Worm (Caenorhabditis elegans) whole organism, L4/young adult: ENCODE results near the gene tag-325.
A peak's percentile ranks its signal among the peaks of the same experiment; 100 is the strongest.

Experiments
- W03F9.2 ChIP-seq: fragments of 150-350 bp; optimal IDR thresholded peaks from 2 replicates; lab custom pipeline; 2014; ENCODE audit warnings: missing biosample characterization, missing genetic modification characterization
- dao-5 ChIP-seq: sonication (generic microtip); optimal IDR thresholded peaks from 2 replicates; lab custom pipeline; 2016; ENCODE audit warnings: missing genotype, missing genetic modification characterization, moderate library complexity, missing compliant biosample characterization
- him-1 ChIP-seq: sonication (generic microtip); optimal IDR thresholded peaks from 2 replicates; lab custom pipeline; 2016; ENCODE audit warnings: missing genotype, missing genetic modification reagents, missing genetic modification characterization, missing compliant biosample characterization

tag-325 gene

ce11 chrIII:4829440-4829839 is 32.8 kb downstream of the tag-325 start, which contains the start of gene F26A1.9:
Gene F26A1.9 (minus strand): TSS chrIII:4829540.
- TF ChIP-seq W03F9.2 (tag; lab: Kevin White, UChicago), result no peak
- TF ChIP-seq him-1 (tag; lab: Kevin White, UChicago), result no peak
- no peak for TF ChIP-seq dao-5 (tag; lab: Kevin White, UChicago)

- TF ChIP-seq dao-5 (tag; lab: Kevin White, UChicago) (no peak), him-1 (tag; lab: Kevin White, UChicago) (no peak), W03F9.2 (tag; lab: Kevin White, UChicago) (no peak)
These were observed 33.6 kb downstream of the tag-325 start, which contains the start of gene nspd-9 for ce11 chrIII:4830207-4830606. Gene nspd-9 (minus strand): TSS chrIII:4830307.

ce11 chrIII:4837429-4837828 is 40.8 kb downstream of the tag-325 start, which contains the start of the genes acbp-7 and F26A1.19:
Gene acbp-7 (plus strand): TSS chrIII:4837729.
Gene F26A1.19 (plus strand): TSS chrIII:4837731.
- TF ChIP-seq him-1 (tag; lab: Kevin White, UChicago) (no peak), W03F9.2 (tag; lab: Kevin White, UChicago) (no peak), dao-5 (tag; lab: Kevin White, UChicago) (no peak)

ce11 chrIII:4842173-4842572 is 45.5 kb downstream of the tag-325 start, which contains the start of gene clec-156:
Gene clec-156 (minus strand): TSS chrIII:4842273.
- no peak for TF ChIP-seq dao-5 (tag; lab: Kevin White, UChicago)
- TF ChIP-seq W03F9.2 (tag; lab: Kevin White, UChicago), result no peak
- no peak for TF ChIP-seq him-1 (tag; lab: Kevin White, UChicago)

ce11 chrIII:4844327-4844726 is 47.7 kb downstream of the tag-325 start, which contains the start of the genes clec-157 and fkh-5:
Gene clec-157 (minus strand): TSS chrIII:4844427.
Gene fkh-5 (plus strand): TSS chrIII:4844662.
- TF ChIP-seq him-1 (tag; lab: Kevin White, UChicago) (no peak), W03F9.2 (tag; lab: Kevin White, UChicago) (no peak), dao-5 (tag; lab: Kevin White, UChicago) (no peak)

ce11 chrIII:4849739-4850138 is 53.1 kb downstream of the tag-325 start, which contains the start of gene nonu-1:
Gene nonu-1 (minus strand): TSS chrIII:4849907.
- TF ChIP-seq him-1 (tag; lab: Kevin White, UChicago), result no peak
- no peak for TF ChIP-seq dao-5 (tag; lab: Kevin White, UChicago)
- no peak for TF ChIP-seq W03F9.2 (tag; lab: Kevin White, UChicago)

ce11 chrIII:4850139-4850538 is 53.5 kb downstream of the tag-325 start, which contains the start of gene F26A1.1:
Gene F26A1.1 (plus strand): TSS chrIII:4850507.
- TF ChIP-seq dao-5 (tag; lab: Kevin White, UChicago) (no peak), W03F9.2 (tag; lab: Kevin White, UChicago) (peak; percentile 73)

ce11 chrIII:4852025-4852424 is 55.4 kb downstream of the tag-325 start, which contains the start of gene ced-4:
Gene ced-4 (plus strand): TSS chrIII:4852325.
- TF ChIP-seq W03F9.2 (tag; lab: Kevin White, UChicago) (no peak), him-1 (tag; lab: Kevin White, UChicago) (no peak), dao-5 (tag; lab: Kevin White, UChicago) (no peak)
